Fruit fly (Drosophila melanogaster): ENCODE results near the gene vret.

vret gene

DNA sequence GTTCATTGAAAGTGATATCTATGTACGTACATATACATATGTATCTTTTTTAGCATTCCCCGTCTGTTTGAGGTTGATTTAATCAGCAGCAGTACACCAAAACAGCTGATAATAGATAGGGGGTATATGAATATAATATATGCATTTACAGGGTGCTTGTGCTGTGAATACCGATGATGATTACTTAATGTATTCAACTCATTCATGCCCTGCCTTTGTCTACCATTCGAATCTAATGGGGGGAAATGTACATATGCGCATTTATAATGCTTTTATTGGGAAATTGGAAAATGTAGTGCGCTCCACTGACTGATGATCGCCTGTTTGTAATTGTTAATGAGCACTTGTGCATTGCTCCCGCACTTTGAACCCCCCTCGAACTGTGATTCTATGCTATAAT is 34.8 kb upstream of the vret start (continued):
- TF ChIP-seq caup (GFP tag; optimal IDR thresholded peaks at IDR 0.05; ENCODE audit: severe bottlenecking) = peak; percentile 24
- no peak for TF ChIP-seq NC2α (GFP tag; optimal IDR thresholded peaks at IDR 0.05)
- TF ChIP-seq D19B (GFP tag; optimal IDR thresholded peaks at IDR 0.05) = peak; percentile 5
- no peak for TF ChIP-seq pum (GFP tag; optimal IDR thresholded peaks at IDR 0.05)
- TF ChIP-seq CG17612 (GFP tag; IDR thresholded peaks at IDR 0.05) = no peak

DNA sequence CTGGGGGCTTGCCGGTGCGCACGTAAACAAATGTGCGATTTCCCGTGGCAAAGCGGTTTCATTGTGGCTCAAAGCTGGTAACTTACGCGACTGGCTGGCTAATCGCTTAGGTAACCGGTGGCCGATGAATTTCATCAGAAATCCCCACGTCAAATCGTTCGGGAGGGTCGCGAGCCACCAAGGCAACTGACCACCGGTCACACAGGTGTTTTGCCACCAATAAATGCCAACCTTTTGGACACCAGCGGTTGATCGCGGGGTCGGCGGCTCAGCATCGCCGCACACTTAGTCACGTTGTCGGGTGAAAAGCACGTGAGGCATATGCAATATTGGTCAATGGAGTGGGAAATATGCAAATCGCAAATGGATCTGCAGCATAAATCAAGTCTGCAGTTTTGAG is 31.1 kb upstream of the vret start:
- TF ChIP-seq Dip2 (GFP tag; IDR thresholded peaks at IDR 0.05) (no peak), pros (GFP tag; optimal IDR thresholded peaks at IDR 0.05) (no peak), CG31365 (tag; optimal IDR thresholded peaks at IDR 0.05) (no peak), CG18011 (GFP tag; optimal IDR thresholded peaks at IDR 0.05) (no peak), oc (tag; optimal IDR thresholded peaks at IDR 0.05) (peak; percentile 47), so (GFP tag; IDR thresholded peaks at IDR 0.05) (no peak), tna (GFP tag; IDR thresholded peaks at IDR 0.05; ENCODE audit: partially characterized antibody) (no peak), CG4360 (GFP tag; IDR thresholded peaks at IDR 0.05) (no peak), nerfin-1 (tag; optimal IDR thresholded peaks at IDR 0.05) (no peak), CG33557 (GFP tag; optimal IDR thresholded peaks at IDR 0.05) (no peak), cg (GFP tag; optimal IDR thresholded peaks at IDR 0.05) (no peak), caup (GFP tag; optimal IDR thresholded peaks at IDR 0.05; ENCODE audit: severe bottlenecking) (no peak), br (optimal IDR thresholded peaks at IDR 0.05) (no peak), gfzf (GFP tag; optimal IDR thresholded peaks at IDR 0.05) (no peak), pfk (GFP tag; optimal IDR thresholded peaks at IDR 0.05) (no peak), tgo (GFP tag; IDR thresholded peaks at IDR 0.05) (no peak), chinmo (GFP tag; IDR thresholded peaks at IDR 0.05; ENCODE audit: partially characterized antibody) (peak; percentile 88), CG32772 (GFP tag; IDR thresholded peaks at IDR 0.05) (no peak), cwo (GFP tag; optimal IDR thresholded peaks at IDR 0.05) (peak; percentile 82), CG6689 (GFP tag; IDR thresholded peaks at IDR 0.05) (no peak), unpg (GFP tag; optimal IDR thresholded peaks at IDR 0.05) (no peak), dan (GFP tag; IDR thresholded peaks at IDR 0.05) (no peak), CG9876 (GFP tag; optimal IDR thresholded peaks at IDR 0.05) (no peak), CG5180 (GFP tag; optimal IDR thresholded peaks at IDR 0.05) (no peak), salm (tag; optimal IDR thresholded peaks at IDR 0.05) (no peak), hkb (optimal IDR thresholded peaks at IDR 0.05) (no peak), hkb (GFP tag; IDR thresholded peaks at IDR 0.05) (no peak), Gug (GFP tag; IDR thresholded peaks at IDR 0.05) (no peak), CG34376 (GFP tag; optimal IDR thresholded peaks at IDR 0.05) (no peak), CG16779 (GFP tag; IDR thresholded peaks at IDR 0.05) (no peak), slou (GFP tag; optimal IDR thresholded peaks at IDR 0.05) (no peak), klu (GFP tag; IDR thresholded peaks at IDR 0.05) (no peak), CG12769 (tag; optimal IDR thresholded peaks at IDR 0.05) (peak; percentile 70), Pdp1 (GFP tag; optimal IDR thresholded peaks at IDR 0.05) (peak in 1 of 2 experiments; percentile 50), slp2 (GFP tag; optimal IDR thresholded peaks at IDR 0.05) (no peak), CG15269 (tag; optimal IDR thresholded peaks at IDR 0.05) (peak; percentile 55), CHES-1-like (GFP tag; optimal IDR thresholded peaks at IDR 0.05) (no peak), Tbp (GFP tag; optimal IDR thresholded peaks at IDR 0.05) (no peak), CG2875 (GFP tag; optimal IDR thresholded peaks at IDR 0.05) (no peak), CG9797 (GFP tag; optimal IDR thresholded peaks at IDR 0.05) (no peak), nerfin-2 (GFP tag; IDR thresholded peaks at IDR 0.05; ENCODE audit: partially characterized antibody) (0 out of 2 replicates have a peak, but pooled peaks have one; percentile 35), CG12942 (GFP tag; optimal IDR thresholded peaks at IDR 0.05) (no peak), Kr (GFP tag; optimal IDR thresholded peaks at IDR 0.05) (no peak), onecut (GFP tag; IDR thresholded peaks at IDR 0.05) (no peak), ase (GFP tag; IDR thresholded peaks at IDR 0.05) (no peak), jing (GFP tag; optimal IDR thresholded peaks at IDR 0.05) (no peak)

All from whole organism, embryonic.